Worm (Caenorhabditis elegans) whole organism, L4 larva: ENCODE measurements around the gene abts-3.

Source experiments
- D1046.2 ChIP-seq: fragments of 200-800 bp; sonication (Bioruptor generic); IDR thresholded peaks from 2 replicates; pipeline ENCODE4 v1.3.6; 2022; ENCODE audit warnings: missing genetic modification characterization, missing compliant biosample characterization
- F37D6.2 ChIP-seq: sonication (generic microtip); optimal IDR thresholded peaks from 2 replicates; lab custom pipeline; 2016; ENCODE audit warnings: mild to moderate bottlenecking, missing genetic modification characterization, missing compliant biosample characterization
- T26A8.4 ChIP-seq: fragments of 200-800 bp; sonication (Bioruptor generic); IDR thresholded peaks from 2 replicates; pipeline ENCODE4 v1.3.6; 2022; ENCODE audit warnings: missing genetic modification characterization, missing compliant biosample characterization
- Y105C5A.15 ChIP-seq: fragments of 200-800 bp; sonication (Bioruptor generic); IDR thresholded peaks from 2 replicates; pipeline ENCODE4 v1.3.6; 2022; ENCODE audit warnings: missing genetic modification characterization, missing compliant biosample characterization
- Y75B8A.6 ChIP-seq: fragments of 200-800 bp; sonication (Bioruptor generic); IDR thresholded peaks from 2 replicates; pipeline ENCODE4 v1.3.6; 2022; ENCODE audit warnings: missing genetic modification reagents, missing genetic modification characterization, missing compliant biosample characterization
- ZK546.5 ChIP-seq, 2 experiments: sonication (generic microtip); optimal IDR thresholded peaks; 2 replicates each; lab custom pipeline; 2017; ENCODE audit warnings: missing biosample characterization in 2 of 2, missing genetic modification characterization in 2 of 2
- aha-1 ChIP-seq: fragments of 150-350 bp; peaks from one replicate; lab custom pipeline; 2014; ENCODE audit warnings: missing biosample characterization, missing genetic modification characterization
- ama-1 ChIP-seq: fragments of 150-350 bp; optimal IDR thresholded peaks from 2 replicates; lab custom pipeline; 2014; ENCODE audit warnings: inconsistent platforms, mixed read lengths
- arid-1 ChIP-seq: fragments of 200-800 bp; sonication (Bioruptor generic); conservative IDR thresholded peaks from 2 replicates; pipeline ENCODE4 v1.3.6; 2022; ENCODE audit warnings: missing genetic modification reagents, missing genetic modification characterization, missing compliant biosample characterization
- ceh-44 ChIP-seq: fragments of 200-800 bp; sonication (Bioruptor generic); IDR thresholded peaks from 2 replicates; pipeline ENCODE4 v1.3.6; 2022; ENCODE audit warnings: missing genetic modification reagents, missing genetic modification characterization, missing compliant biosample characterization
- ceh-82 ChIP-seq: sonication (generic microtip); optimal IDR thresholded peaks from 2 replicates; lab custom pipeline; 2017; ENCODE audit warnings: missing biosample characterization, missing genetic modification characterization
- ces-1 ChIP-seq: fragments of 150-350 bp; sonication (generic microtip); optimal IDR thresholded peaks from 4 replicates; lab custom pipeline; 2014; ENCODE audit warnings: missing biosample characterization, missing genetic modification reagents, missing genetic modification characterization
- cey-2 ChIP-seq: sonication (generic microtip); optimal IDR thresholded peaks from 3 replicates; lab custom pipeline; 2017; ENCODE audit warnings: missing genetic modification characterization, mild to moderate bottlenecking, missing compliant biosample characterization, antibody characterized with exemption, borderline replicate concordance; ENCODE audit not compliant: insufficient read depth
- daf-12 ChIP-seq: fragments of 150-350 bp; optimal IDR thresholded peaks from 2 replicates; lab custom pipeline; 2014; ENCODE audit warnings: missing biosample characterization, missing genetic modification reagents, missing genetic modification characterization
- daf-16 ChIP-seq, 3 experiments: sonication (generic microtip); optimal IDR thresholded peaks; 2 replicates each; lab custom pipeline; 2016 to 2017; ENCODE audit warnings: missing genetic modification characterization in 3 of 3, missing genetic modification reagents in 3 of 3, mild to moderate bottlenecking in 2 of 3, missing compliant biosample characterization in 2 of 3, missing biosample characterization in 1 of 3, moderate library complexity in 1 of 3
- dmd-6 ChIP-seq: fragments of 200-800 bp; sonication (Bioruptor generic); IDR thresholded peaks from 2 replicates; pipeline ENCODE4 v1.3.6; 2022; ENCODE audit warnings: missing genetic modification reagents, missing genetic modification characterization, missing compliant biosample characterization
- dmd-8 ChIP-seq: fragments of 200-800 bp; sonication (Bioruptor generic); IDR thresholded peaks from 2 replicates; pipeline ENCODE4 v1.3.6; 2022; ENCODE audit warnings: missing genetic modification characterization, missing compliant biosample characterization
- hlh-11 ChIP-seq: fragments of 200-800 bp; sonication (Bioruptor generic); optimal IDR thresholded peaks from 2 replicates; lab custom pipeline; 2018; ENCODE audit warnings: mild to moderate bottlenecking, missing genetic modification characterization, missing compliant biosample characterization
- hlh-30 ChIP-seq: sonication (generic microtip); optimal IDR thresholded peaks from 2 replicates; lab custom pipeline; 2017; ENCODE audit warnings: antibody characterized with exemption, mild to moderate bottlenecking, missing genetic modification characterization, missing compliant biosample characterization; ENCODE audit not compliant: insufficient read depth
- hmg-1.1 ChIP-seq: fragments of 200-800 bp; sonication (Bioruptor generic); IDR thresholded peaks from 2 replicates; pipeline ENCODE4 v1.3.6; 2022; ENCODE audit warnings: missing genetic modification reagents, missing genetic modification characterization, missing compliant biosample characterization
- lin-29 ChIP-seq: fragments of 200-800 bp; sonication (Bioruptor generic); IDR thresholded peaks from 2 replicates; pipeline ENCODE4 v1.3.6; 2022; ENCODE audit warnings: missing genetic modification reagents, missing genetic modification characterization, missing compliant biosample characterization
- lin-38 ChIP-seq: fragments of 200-800 bp; sonication (Bioruptor generic); IDR thresholded peaks from 2 replicates; pipeline ENCODE4 v1.3.6; 2022; ENCODE audit warnings: missing genetic modification reagents, missing genetic modification characterization, missing compliant biosample characterization
- lin-39 ChIP-seq: fragments of 150-350 bp; optimal IDR thresholded peaks from 2 replicates; lab custom pipeline; 2014; ENCODE audit warnings: missing biosample characterization, missing genetic modification reagents, missing genetic modification characterization
- mxl-3 ChIP-seq: fragments of 200-800 bp; sonication (Bioruptor generic); optimal IDR thresholded peaks from 2 replicates; lab custom pipeline; 2018; ENCODE audit warnings: mild to moderate bottlenecking, missing genetic modification characterization, missing compliant biosample characterization
- nhr-102 ChIP-seq: sonication (generic microtip); optimal IDR thresholded peaks from 2 replicates; lab custom pipeline; 2016; ENCODE audit warnings: mild to moderate bottlenecking, missing genetic modification characterization, moderate library complexity, missing compliant biosample characterization
- nhr-11 ChIP-seq: fragments of 150-350 bp; optimal IDR thresholded peaks from 2 replicates; lab custom pipeline; 2014; ENCODE audit warnings: missing biosample characterization, missing genetic modification characterization
- nhr-25 ChIP-seq: sonication (generic microtip); optimal IDR thresholded peaks from 2 replicates; lab custom pipeline; 2017; ENCODE audit warnings: missing genetic modification characterization, mild to moderate bottlenecking, missing compliant biosample characterization, antibody characterized with exemption, moderate library complexity, borderline replicate concordance; ENCODE audit not compliant: insufficient read depth
- nhr-28 ChIP-seq: fragments of 150-350 bp; optimal IDR thresholded peaks from 2 replicates; lab custom pipeline; 2014; ENCODE audit warnings: missing biosample characterization, missing genetic modification characterization
- nhr-42 ChIP-seq: fragments of 200-800 bp; sonication (Bioruptor generic); IDR thresholded peaks from 2 replicates; pipeline ENCODE4 v1.3.6; 2022; ENCODE audit warnings: missing genetic modification characterization, missing compliant biosample characterization
- nhr-48 ChIP-seq: sonication (generic microtip); optimal IDR thresholded peaks from 2 replicates; lab custom pipeline; 2016; ENCODE audit warnings: mild to moderate bottlenecking, missing genetic modification characterization, missing compliant biosample characterization
- nhr-76 ChIP-seq: fragments of 150-350 bp; optimal IDR thresholded peaks from 2 replicates; lab custom pipeline; 2014; ENCODE audit warnings: missing biosample characterization, missing genetic modification characterization
- php-3 ChIP-seq: fragments of 200-800 bp; sonication (Bioruptor generic); IDR thresholded peaks from 2 replicates; pipeline ENCODE4 v1.3.6; 2022; ENCODE audit warnings: missing genetic modification reagents, missing genetic modification characterization, missing compliant biosample characterization
- snpc-4 ChIP-seq: fragments of 150-350 bp; optimal IDR thresholded peaks from 2 replicates; lab custom pipeline; 2014; ENCODE audit warnings: missing biosample characterization, missing genetic modification characterization
- tag-97 ChIP-seq: fragments of 200-800 bp; sonication (Bioruptor generic); IDR thresholded peaks from 2 replicates; pipeline ENCODE4 v1.3.6; 2022; ENCODE audit warnings: missing genetic modification characterization, missing compliant biosample characterization
- tra-1 ChIP-seq: fragments of 200-800 bp; sonication (Bioruptor generic); IDR thresholded peaks from 2 replicates; pipeline ENCODE4 v1.3.6; 2022; ENCODE audit warnings: missing genetic modification reagents, missing genetic modification characterization, missing compliant biosample characterization
- zip-2 ChIP-seq: fragments of 150-350 bp; optimal IDR thresholded peaks from 2 replicates; lab custom pipeline; 2014; ENCODE audit warnings: missing biosample characterization, missing genetic modification characterization
- ztf-11 ChIP-seq: fragments of 150-350 bp; optimal IDR thresholded peaks from 2 replicates; lab custom pipeline; 2014; ENCODE audit warnings: missing biosample characterization, missing genetic modification characterization

abts-3 gene

ce11 chrII:6178743-6179129, 46.0 kb downstream of the abts-3 start:
- no peak for TF ChIP-seq daf-16 (GFP tag; optimal IDR thresholded peaks at IDR 0.05; lab: Kevin White, UChicago)
- peak; percentile 10 for TF ChIP-seq daf-16 (tag; optimal IDR thresholded peaks at IDR 0.05; lab: Kevin White, UChicago)
- TF ChIP-seq ces-1 (GFP tag; lab: Kevin White, UChicago), result no peak
- peak; percentile 84 for TF ChIP-seq aha-1

ce11 chrII:6179531-6179930, 46.8 kb downstream of the abts-3 start, which contains the start of gene F40H3.1:
F40H3.1 (plus strand) TSS chrII:6179831.
- TF ChIP-seq php-3 (GFP tag; lab: Robert Waterston, UW), result no peak
- TF ChIP-seq Y75B8A.6, result no peak
- TF ChIP-seq D1046.2 (GFP tag; lab: Robert Waterston, UW), result no peak
- no peak for TF ChIP-seq ces-1 (GFP tag; lab: Kevin White, UChicago)
- no peak for TF ChIP-seq T26A8.4 (GFP tag; lab: Robert Waterston, UW)
- TF ChIP-seq Y105C5A.15, result no peak
- no peak for TF ChIP-seq nhr-102 (tag; lab: Kevin White, UChicago)
- TF ChIP-seq snpc-4 (tag; lab: Kevin White, UChicago), result no peak
- no peak for TF ChIP-seq arid-1 (GFP tag; lab: Robert Waterston, UW)
- TF ChIP-seq lin-39 (tag; lab: Kevin White, UChicago), result no peak
- TF ChIP-seq nhr-28 (tag; lab: Kevin White, UChicago), result no peak
- TF ChIP-seq tag-97, result no peak
- TF ChIP-seq mxl-3 (GFP tag; lab: Kevin White, UChicago), result no peak
- TF ChIP-seq ceh-44 (GFP tag; lab: Robert Waterston, UW), result no peak
- no peak for TF ChIP-seq nhr-11
- no peak for TF ChIP-seq ZK546.5 (tag; optimal IDR thresholded peaks at IDR 0.05; lab: Kevin White, UChicago)
- no peak for TF ChIP-seq F37D6.2

ce11 chrII:6180552-6180951, 47.9 kb downstream of the abts-3 start:
- TF ChIP-seq ztf-11 (tag; lab: Kevin White, UChicago), result no peak
- no peak for TF ChIP-seq zip-2
- TF ChIP-seq dmd-6 (GFP tag; lab: Robert Waterston, UW), result peak; percentile 59
- no peak for TF ChIP-seq nhr-76 (tag; lab: Kevin White, UChicago)
- no peak for TF ChIP-seq nhr-42 (GFP tag; lab: Robert Waterston, UW)
- TF ChIP-seq nhr-48 (tag; lab: Kevin White, UChicago), result no peak
- TF ChIP-seq dmd-8, result no peak
- TF ChIP-seq ceh-82 (tag; lab: Kevin White, UChicago), result no peak

- TF ChIP-seq nhr-25 (no peak), daf-16 (GFP tag; optimal IDR thresholded peaks at IDR 0.05; lab: Kevin White, UChicago) (peak in 1 of 2 experiments; percentile 23), daf-16 (tag; optimal IDR thresholded peaks at IDR 0.05; lab: Kevin White, UChicago) (no peak), nhr-11 (peak; percentile 51), daf-12 (no peak), tra-1 (GFP tag; lab: Robert Waterston, UW) (no peak), ama-1 (lab: Kevin White, UChicago) (no peak), hlh-30 (tag; lab: Kevin White, UChicago) (peak; percentile 47), hlh-11 (tag; lab: Kevin White, UChicago) (peak; percentile 2)
- TF ChIP-seq, all 104 proteins: peak for 4
Observed at ce11 chrII:6181337-6181736, 48.6 kb downstream of the abts-3 start.

ce11 chrII:6190770-6191169, 58.1 kb downstream of the abts-3 start:
- no peak for TF ChIP-seq hmg-1.1 (GFP tag; lab: Robert Waterston, UW)
- no peak for TF ChIP-seq ZK546.5 (tag; optimal IDR thresholded peaks at IDR 0.05; lab: Kevin White, UChicago)
- TF ChIP-seq lin-29 (GFP tag; lab: Robert Waterston, UW), result no peak
- TF ChIP-seq cey-2, result no peak
- no peak for TF ChIP-seq lin-38 (GFP tag; lab: Robert Waterston, UW)
